Worm (Caenorhabditis elegans) whole organism, mixed stage, embryonic: ENCODE measurements around the gene ida-1.

Experiments
- ceh-43 ChIP-seq: fragments of 200-800 bp; sonication (Bioruptor generic); optimal IDR thresholded peaks from 2 replicates; lab custom pipeline; 2018; ENCODE audit warnings: mild to moderate bottlenecking, missing genetic modification characterization, moderate library complexity, missing compliant biosample characterization
- elt-3 ChIP-seq: fragments of 150-350 bp; optimal IDR thresholded peaks from 2 replicates; lab custom pipeline; 2014; ENCODE audit warnings: missing biosample characterization, missing genetic modification characterization
- lin-13 ChIP-seq: fragments of 150-350 bp; optimal IDR thresholded peaks from 2 replicates; lab custom pipeline; 2014; ENCODE audit warnings: missing biosample characterization, missing genetic modification characterization
- lsy-2 ChIP-seq: fragments of 150-350 bp; optimal IDR thresholded peaks from 2 replicates; lab custom pipeline; 2014; ENCODE audit warnings: missing biosample characterization, missing genetic modification characterization
- nhr-2 ChIP-seq: fragments of 150-350 bp; optimal IDR thresholded peaks from 2 replicates; lab custom pipeline; 2014; ENCODE audit warnings: missing biosample characterization, missing genetic modification characterization
- nhr-28 ChIP-seq: fragments of 150-350 bp; optimal IDR thresholded peaks from 2 replicates; lab custom pipeline; 2014; ENCODE audit warnings: missing biosample characterization, missing genetic modification characterization
- nhr-76 ChIP-seq: sonication (generic microtip); optimal IDR thresholded peaks from 2 replicates; lab custom pipeline; 2017; ENCODE audit warnings: missing biosample characterization, missing genetic modification characterization
- snpc-4 ChIP-seq: fragments of 150-350 bp; optimal IDR thresholded peaks from 2 replicates; lab custom pipeline; 2014; ENCODE audit warnings: missing biosample characterization, missing genetic modification characterization
- unc-39 ChIP-seq: fragments of 150-350 bp; optimal IDR thresholded peaks from 2 replicates; lab custom pipeline; 2014; ENCODE audit warnings: missing biosample characterization, missing genetic modification characterization
- unc-62 ChIP-seq: fragments of 150-350 bp; optimal IDR thresholded peaks from 2 replicates; lab custom pipeline; 2014; ENCODE audit warnings: missing biosample characterization, missing genetic modification reagents, missing genetic modification characterization

- TF ChIP-seq lsy-2 (tag; lab: Kevin White, UChicago) (no peak), nhr-76 (tag; lab: Kevin White, UChicago) (no peak), snpc-4 (no peak), nhr-28 (tag; lab: Kevin White, UChicago) (no peak), unc-62 (GFP tag; lab: Kevin White, UChicago) (no peak), ceh-43 (GFP tag; lab: Kevin White, UChicago) (no peak), elt-3 (tag; lab: Kevin White, UChicago) (no peak), lin-13 (tag; lab: Kevin White, UChicago) (no peak), nhr-2 (tag; lab: Kevin White, UChicago) (no peak), unc-39 (tag; lab: Kevin White, UChicago) (no peak)
Observed at ce11 chrIII:5734905-5735304, 20.4 kb upstream of the ida-1 start, which contains the start of gene B0244.10.
